Worm (Caenorhabditis elegans) whole organism, midembryonic: Measurements from ENCODE around the gene C15F1.2.
A peak's percentile ranks its signal among the peaks of the same experiment; 100 is the strongest.

Experiments
- T22C8.4 ChIP-seq: fragments of 200-800 bp; sonication (Bioruptor generic); IDR thresholded peaks from 2 replicates; pipeline ENCODE4 v1.3.6; 2022; ENCODE audit warnings: missing genetic modification characterization, missing compliant biosample characterization
- cog-1 ChIP-seq: sonication (generic microtip); optimal IDR thresholded peaks from 2 replicates; lab custom pipeline; 2016; ENCODE audit warnings: missing genetic modification characterization, missing compliant biosample characterization
- flt-1 ChIP-seq: fragments of 200-800 bp; sonication (Bioruptor generic); IDR thresholded peaks from 2 replicates; pipeline ENCODE4 v1.3.6; 2022; ENCODE audit warnings: missing genetic modification characterization, missing compliant biosample characterization
- klf-2 ChIP-seq: fragments of 200-800 bp; sonication (Bioruptor generic); conservative IDR thresholded peaks from 2 replicates; pipeline ENCODE4 v1.3.6; 2022; ENCODE audit warnings: missing genetic modification reagents, missing genetic modification characterization, missing compliant biosample characterization
- med-1 ChIP-seq: sonication (generic microtip); optimal IDR thresholded peaks from 2 replicates; lab custom pipeline; 2017; ENCODE audit warnings: missing genetic modification characterization, mild to moderate bottlenecking, missing compliant biosample characterization, antibody characterized with exemption, missing genetic modification reagents; ENCODE audit not compliant: insufficient read depth
- ref-1 ChIP-seq: fragments of 200-800 bp; sonication (Bioruptor generic); conservative IDR thresholded peaks from 2 replicates; pipeline ENCODE4 v1.3.6; 2022; ENCODE audit warnings: missing genetic modification reagents, missing genetic modification characterization, missing compliant biosample characterization
- tab-1 ChIP-seq: fragments of 200-800 bp; sonication (Bioruptor generic); IDR thresholded peaks from 2 replicates; pipeline ENCODE4 v1.3.6; 2022; ENCODE audit warnings: missing genetic modification characterization, missing compliant biosample characterization
- ztf-23 ChIP-seq: fragments of 200-800 bp; sonication (Bioruptor generic); IDR thresholded peaks from 2 replicates; pipeline ENCODE4 v1.3.6; 2022; ENCODE audit warnings: missing genetic modification reagents, missing genetic modification characterization, missing compliant biosample characterization
- ztf-29 ChIP-seq: fragments of 200-800 bp; sonication (Bioruptor generic); IDR thresholded peaks from 2 replicates; pipeline ENCODE4 v1.3.6; 2022; ENCODE audit warnings: missing genetic modification reagents, missing genetic modification characterization, missing compliant biosample characterization

C15F1.2 gene

DNA sequence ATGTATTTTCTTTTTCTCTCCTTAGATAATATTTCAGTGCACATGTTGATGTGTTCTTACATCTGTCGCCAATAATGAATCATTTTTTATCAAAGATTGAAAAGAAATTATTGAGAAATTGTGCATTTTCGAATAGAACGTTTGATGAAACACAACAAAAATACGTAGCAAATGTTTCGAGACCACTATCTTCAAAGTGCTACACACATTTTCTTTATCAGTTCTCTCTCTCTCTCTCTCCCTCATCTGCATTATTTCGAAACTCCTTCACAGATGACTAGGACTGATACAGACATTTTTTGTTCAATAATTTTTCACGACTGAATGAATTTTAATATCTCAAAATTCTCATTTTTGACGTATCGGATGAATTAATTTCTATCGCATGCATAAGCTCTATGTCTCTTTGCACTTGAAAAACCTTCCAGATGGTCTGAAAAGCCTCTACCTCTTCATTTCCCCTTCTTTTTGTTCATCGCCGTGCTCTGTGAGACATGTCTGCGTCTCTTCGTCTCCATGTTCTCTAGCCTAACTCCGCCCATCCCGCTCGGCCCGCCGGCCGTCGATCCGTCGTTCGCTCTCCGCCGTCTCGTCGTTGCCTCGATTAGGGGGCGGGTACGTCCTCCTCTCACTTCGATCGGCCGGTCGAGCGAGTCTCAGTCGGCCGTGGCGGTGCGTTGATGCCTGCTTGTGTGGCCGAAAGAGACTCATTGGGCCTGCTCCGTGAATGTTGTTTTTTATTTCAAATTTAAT lies 36.3 kb upstream of the C15F1.2 start:
- TF ChIP-seq flt-1 (GFP tag; lab: Robert Waterston, UW) (no peak), ztf-29 (GFP tag; lab: Robert Waterston, UW) (0 out of 2 replicates have a peak, but pooled peaks have one; percentile 54), T22C8.4 (GFP tag; lab: Robert Waterston, UW) (peak; percentile 46; the same call in 1 of the 2 replicates), med-1 (no peak), cog-1 (tag; lab: Kevin White, UChicago) (peak; percentile 64), tab-1 (GFP tag; lab: Robert Waterston, UW) (0 out of 2 replicates have a peak, but pooled peaks have one; percentile 12), ref-1 (GFP tag; lab: Robert Waterston, UW) (no peak), ztf-23 (GFP tag; lab: Robert Waterston, UW) (0 out of 2 replicates have a peak, but pooled peaks have one; percentile 21), klf-2 (GFP tag; lab: Robert Waterston, UW) (no peak)

DNA sequence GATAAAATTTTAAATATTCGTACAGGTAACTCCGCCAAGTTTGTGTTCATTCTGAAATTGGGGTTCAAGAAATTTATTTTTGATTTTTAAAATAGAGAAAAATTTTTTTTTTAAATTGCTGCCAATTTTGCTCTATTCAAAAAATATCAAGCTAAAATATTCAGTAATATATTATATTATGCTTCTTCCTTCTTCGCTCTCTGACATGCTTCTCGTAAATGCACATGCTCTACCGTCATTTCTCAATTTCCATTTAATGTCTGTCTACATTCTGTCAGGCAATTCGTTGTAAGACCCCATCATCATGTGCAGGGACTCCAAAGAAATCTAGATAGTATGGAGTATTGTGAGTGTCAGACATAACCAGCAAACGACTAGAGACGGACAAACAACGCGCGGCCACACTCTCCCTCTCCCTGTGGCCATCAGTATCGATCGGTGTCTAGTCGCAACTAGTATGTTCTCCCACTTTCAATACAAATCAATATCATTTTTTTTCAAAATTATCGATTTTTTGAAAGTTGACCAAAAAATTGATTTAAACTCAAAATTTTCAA lies 28.4 kb upstream of the C15F1.2 start, which contains the start of the genes malt-1 and ceh-38:
Gene malt-1, minus strand, starts transcription at position 51 of the 557 bp plus-strand sequence.
Gene ceh-38, plus strand, starts transcription at position 277 of the 557 bp plus-strand sequence.
- TF ChIP-seq ztf-23 (GFP tag; lab: Robert Waterston, UW) (no peak), klf-2 (GFP tag; lab: Robert Waterston, UW) (no peak), tab-1 (GFP tag; lab: Robert Waterston, UW) (no peak), cog-1 (tag; lab: Kevin White, UChicago) (peak; percentile 91), ref-1 (GFP tag; lab: Robert Waterston, UW) (no peak), flt-1 (GFP tag; lab: Robert Waterston, UW) (peak; percentile 70; the same call in 1 of the 2 replicates), ztf-29 (GFP tag; lab: Robert Waterston, UW) (no peak), T22C8.4 (GFP tag; lab: Robert Waterston, UW) (peak; percentile 100), med-1 (no peak)

DNA sequence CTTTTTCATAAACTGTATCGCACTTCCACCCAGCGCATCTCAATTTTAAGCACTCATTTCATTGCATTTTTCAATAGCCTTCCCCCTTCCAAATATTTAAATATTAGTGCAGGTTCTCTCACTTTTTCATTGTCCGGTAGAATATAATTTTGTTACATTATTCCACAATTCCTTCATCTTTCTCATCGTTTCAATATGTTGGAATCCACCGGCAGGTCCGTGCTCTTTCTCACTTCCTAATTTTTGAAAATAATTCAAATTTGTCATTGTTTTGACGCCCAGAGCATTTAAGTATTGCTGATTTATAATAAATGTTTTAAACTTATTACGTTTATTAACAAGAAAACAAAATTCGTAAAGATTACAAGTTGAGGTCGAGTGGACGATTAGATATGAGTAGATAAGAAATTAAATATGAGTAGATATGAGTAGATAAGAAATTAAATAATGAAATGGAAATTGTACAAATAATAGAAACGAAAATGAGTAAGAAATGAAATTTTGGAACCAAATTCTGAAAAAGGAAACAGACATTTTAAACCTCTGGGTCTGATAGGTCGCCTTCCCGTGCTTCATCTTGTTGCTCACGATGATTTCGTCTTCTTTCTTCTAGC lies 24.6 kb upstream of the C15F1.2 start:
- TF ChIP-seq ztf-29 (GFP tag; lab: Robert Waterston, UW) (no peak), tab-1 (GFP tag; lab: Robert Waterston, UW) (no peak), ref-1 (GFP tag; lab: Robert Waterston, UW) (no peak), T22C8.4 (GFP tag; lab: Robert Waterston, UW) (no peak), ztf-23 (GFP tag; lab: Robert Waterston, UW) (no peak), med-1 (no peak), cog-1 (tag; lab: Kevin White, UChicago) (no peak), klf-2 (GFP tag; lab: Robert Waterston, UW) (no peak), flt-1 (GFP tag; lab: Robert Waterston, UW) (no peak)

DNA sequence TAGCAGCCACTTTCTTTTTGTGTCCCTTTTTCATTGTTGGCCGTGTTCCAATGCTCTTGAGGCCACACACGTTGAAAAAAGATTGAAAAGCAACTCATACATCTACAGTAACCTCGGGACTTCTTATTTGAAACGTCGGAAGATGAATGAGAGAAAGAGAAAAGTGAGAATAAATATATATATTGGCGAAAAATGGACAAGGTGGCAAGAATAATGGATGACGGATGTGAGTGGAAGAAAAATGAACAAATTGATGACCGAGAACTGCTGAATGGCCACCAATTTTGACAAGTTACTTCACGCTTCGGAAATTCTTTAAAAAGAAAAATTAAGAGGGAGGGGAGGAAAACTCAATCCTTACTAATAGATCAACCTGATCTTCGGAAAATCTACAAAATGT lies 21.6 kb upstream of the C15F1.2 start:
- no peak for TF ChIP-seq flt-1 (GFP tag; lab: Robert Waterston, UW)
- TF ChIP-seq klf-2 (GFP tag; lab: Robert Waterston, UW) = no peak
- TF ChIP-seq cog-1 (tag; lab: Kevin White, UChicago) = no peak
- no peak for TF ChIP-seq ref-1 (GFP tag; lab: Robert Waterston, UW)
- no peak for TF ChIP-seq ztf-23 (GFP tag; lab: Robert Waterston, UW)
- no peak for TF ChIP-seq ztf-29 (GFP tag; lab: Robert Waterston, UW)
- no peak for TF ChIP-seq med-1
- no peak for TF ChIP-seq tab-1 (GFP tag; lab: Robert Waterston, UW)
- no peak for TF ChIP-seq T22C8.4 (GFP tag; lab: Robert Waterston, UW)

DNA sequence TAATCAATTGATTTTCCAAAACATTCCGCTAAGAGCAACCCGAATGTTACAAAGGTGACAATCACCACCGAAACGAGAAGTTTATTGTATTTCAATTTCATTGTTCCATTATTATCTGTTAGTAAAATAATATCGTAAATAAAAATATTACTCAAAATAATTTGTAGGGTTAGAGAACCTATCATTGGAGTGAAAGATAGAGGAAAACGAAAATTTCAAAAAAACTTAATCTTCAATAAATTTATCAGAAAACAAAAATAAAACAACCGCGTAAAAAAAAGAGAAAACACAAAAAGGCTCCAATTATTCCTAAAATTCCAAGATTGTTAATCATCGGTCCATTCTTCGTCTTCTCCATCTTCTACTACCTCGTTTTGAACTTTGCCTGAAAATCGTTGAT lies 14.2 kb upstream of the C15F1.2 start, which contains the start of gene tra-2:
Gene tra-2, minus strand, starts transcription at position 101 of the 400 bp plus-strand sequence.
- TF ChIP-seq klf-2 (GFP tag; lab: Robert Waterston, UW) (no peak), flt-1 (GFP tag; lab: Robert Waterston, UW) (no peak), tab-1 (GFP tag; lab: Robert Waterston, UW) (no peak), cog-1 (tag; lab: Kevin White, UChicago) (no peak), med-1 (no peak), T22C8.4 (GFP tag; lab: Robert Waterston, UW) (no peak), ztf-23 (GFP tag; lab: Robert Waterston, UW) (no peak), ref-1 (GFP tag; lab: Robert Waterston, UW) (no peak), ztf-29 (GFP tag; lab: Robert Waterston, UW) (no peak)

DNA sequence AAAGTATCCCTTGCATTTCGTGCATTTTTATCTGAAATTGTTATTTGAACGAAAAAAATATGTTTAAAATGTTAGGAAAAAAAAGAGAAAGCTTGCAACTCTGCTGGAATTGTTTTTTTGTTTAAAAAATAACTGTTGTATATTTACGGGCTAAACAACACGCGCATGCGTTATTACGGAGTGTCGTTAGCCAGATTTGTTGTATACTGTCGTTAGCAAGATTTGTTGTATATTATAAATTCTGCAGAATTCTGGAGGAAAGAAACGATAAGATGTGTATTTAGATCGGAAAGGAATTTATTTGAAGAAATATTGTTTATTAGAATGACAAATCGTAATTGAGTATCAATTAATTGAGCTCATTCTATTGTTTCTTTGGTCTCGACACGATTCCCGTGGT lies 12.1 kb upstream of the C15F1.2 start, which contains the start of gene eif-2Bgamma:
Gene eif-2Bgamma, minus strand, starts transcription at position 31 of the 400 bp plus-strand sequence.
- no peak for TF ChIP-seq ztf-29 (GFP tag; lab: Robert Waterston, UW)
- TF ChIP-seq ztf-23 (GFP tag; lab: Robert Waterston, UW) = no peak
- no peak for TF ChIP-seq flt-1 (GFP tag; lab: Robert Waterston, UW)
- TF ChIP-seq med-1 = no peak
- no peak for TF ChIP-seq ref-1 (GFP tag; lab: Robert Waterston, UW)
- no peak for TF ChIP-seq T22C8.4 (GFP tag; lab: Robert Waterston, UW)
- TF ChIP-seq klf-2 (GFP tag; lab: Robert Waterston, UW) = no peak
- no peak for TF ChIP-seq cog-1 (tag; lab: Kevin White, UChicago)

DNA sequence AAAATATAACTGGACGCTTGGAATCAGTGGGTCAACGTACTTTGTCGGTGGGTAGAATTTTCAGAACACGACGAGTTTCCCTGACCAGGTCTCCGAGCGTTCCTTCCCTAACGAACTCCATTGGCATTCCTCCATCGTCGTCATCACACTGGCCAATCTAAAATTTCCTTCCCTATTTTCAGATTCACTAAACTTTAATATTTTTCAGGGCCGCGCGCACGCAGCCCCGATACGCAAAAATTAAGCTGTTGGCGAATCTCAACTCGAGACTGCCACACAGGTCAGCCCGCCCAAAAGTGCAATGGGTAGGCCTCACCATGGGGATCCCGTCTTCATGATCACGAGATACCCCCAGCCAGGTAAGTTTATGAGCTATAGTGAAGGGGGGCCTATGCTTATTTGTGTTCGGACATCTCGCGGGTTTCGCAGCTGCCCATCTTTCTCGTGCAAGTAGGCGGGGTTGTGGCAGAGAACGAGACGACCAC lies 11.5 kb upstream of the C15F1.2 start:
- TF ChIP-seq med-1 (no peak), ref-1 (GFP tag; lab: Robert Waterston, UW) (peak; percentile 4; the same call in 1 of the 2 replicates), ztf-29 (GFP tag; lab: Robert Waterston, UW) (no peak; the same call in 1 of the 2 replicates), ztf-23 (GFP tag; lab: Robert Waterston, UW) (no peak), cog-1 (tag; lab: Kevin White, UChicago) (no peak), flt-1 (GFP tag; lab: Robert Waterston, UW) (peak; percentile 68), T22C8.4 (GFP tag; lab: Robert Waterston, UW) (no peak), klf-2 (GFP tag; lab: Robert Waterston, UW) (no peak; the same call in 1 of the 2 replicates), tab-1 (GFP tag; lab: Robert Waterston, UW) (no peak)

DNA sequence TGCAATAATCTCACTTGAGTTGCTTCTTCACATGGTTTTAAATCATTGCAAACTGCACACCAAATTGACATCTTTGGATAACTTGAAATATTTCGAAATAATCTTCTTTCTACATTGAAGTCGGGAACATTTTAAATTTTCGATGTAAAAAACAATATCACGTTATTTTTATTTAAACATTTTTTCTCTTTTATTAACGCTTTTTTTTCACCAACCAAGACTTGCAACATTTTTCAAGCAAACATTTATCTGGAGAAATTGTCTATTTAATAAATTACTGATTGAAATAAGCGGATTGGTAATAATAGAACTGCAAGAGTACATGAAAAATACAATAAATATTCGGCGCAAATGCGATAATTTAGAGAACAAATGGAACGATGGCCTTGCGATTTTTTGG lies 9.2 kb upstream of the C15F1.2 start, which contains the start of gene C15F1.5:
Gene C15F1.5, minus strand, starts transcription at position 101 of the 400 bp plus-strand sequence.
- TF ChIP-seq med-1 (no peak), ztf-29 (GFP tag; lab: Robert Waterston, UW) (no peak), tab-1 (GFP tag; lab: Robert Waterston, UW) (no peak), ztf-23 (GFP tag; lab: Robert Waterston, UW) (no peak), flt-1 (GFP tag; lab: Robert Waterston, UW) (no peak), cog-1 (tag; lab: Kevin White, UChicago) (no peak), klf-2 (GFP tag; lab: Robert Waterston, UW) (no peak), ref-1 (GFP tag; lab: Robert Waterston, UW) (no peak), T22C8.4 (GFP tag; lab: Robert Waterston, UW) (no peak)
